Fruit fly (Drosophila melanogaster) whole organism, wandering third instar larva: ENCODE results near the gene Pmvk.

ENCODE experiments used
- Abd-B ChIP-seq: fragments of >200 bp; optimal IDR thresholded peaks from 2 replicates; lab custom pipeline; 2017; ENCODE audit warnings: missing biosample characterization, missing genetic modification characterization
- CG32264 ChIP-seq: fragments of 200-800 bp; sonication (Bioruptor generic); optimal IDR thresholded peaks from 2 replicates; lab custom pipeline; 2016; ENCODE audit warnings: missing biosample characterization, missing genetic modification characterization
- CG9705 ChIP-seq: fragments of 200-800 bp; sonication (Bioruptor generic); optimal IDR thresholded peaks from 2 replicates; lab custom pipeline; 2018; ENCODE audit warnings: missing biosample characterization, mild to moderate bottlenecking, missing genetic modification characterization
- CrebA ChIP-seq: fragments of 200-800 bp; sonication (Bioruptor generic); optimal IDR thresholded peaks from 2 replicates; lab custom pipeline; 2016; ENCODE audit warnings: missing biosample characterization, mild to moderate bottlenecking, missing genetic modification characterization, borderline replicate concordance
- Dfd ChIP-seq: fragments of >200 bp; optimal IDR thresholded peaks from 2 replicates; lab custom pipeline; 2017; ENCODE audit warnings: missing biosample characterization, missing genetic modification characterization
- Dif ChIP-seq: fragments of 200-275, 200-300 bp; sonication (Bioruptor generic); optimal IDR thresholded peaks from 2 replicates; lab custom pipeline; 2018; ENCODE audit warnings: missing biosample characterization, missing genetic modification characterization; ENCODE audit not compliant: partially characterized antibody
- GATAd ChIP-seq: sonication (Bioruptor generic); optimal IDR thresholded peaks from 2 replicates; lab custom pipeline; 2016; ENCODE audit warnings: missing biosample characterization, missing genetic modification characterization
- HLH106 ChIP-seq: fragments of 200-800 bp; optimal IDR thresholded peaks from 3 replicates; lab custom pipeline; 2019; ENCODE audit warnings: missing biosample characterization, mild to moderate bottlenecking, missing genetic modification characterization, moderate library complexity
- Hnf4 ChIP-seq: fragments of 200-800 bp; sonication (Bioruptor generic); optimal IDR thresholded peaks from 2 replicates; lab custom pipeline; 2016; ENCODE audit warnings: missing biosample characterization, mild to moderate bottlenecking, missing genetic modification characterization
- Hr78 ChIP-seq: fragments of >200 bp; optimal IDR thresholded peaks from 2 replicates; lab custom pipeline; 2017; ENCODE audit warnings: missing biosample characterization, missing genetic modification characterization
- Hr83 ChIP-seq: fragments of 200-300 bp; sonication (Bioruptor generic); optimal IDR thresholded peaks from 2 replicates; lab custom pipeline; 2016; ENCODE audit warnings: missing biosample characterization, mild to moderate bottlenecking, missing genetic modification characterization, moderate library complexity; ENCODE audit not compliant: poor library complexity, severe bottlenecking
- Jra ChIP-seq: sonication (Bioruptor generic); optimal IDR thresholded peaks from 2 replicates; lab custom pipeline; 2016; ENCODE audit warnings: missing biosample characterization, missing genetic modification characterization
- Mio ChIP-seq: sonication (Bioruptor generic); optimal IDR thresholded peaks from 2 replicates; lab custom pipeline; 2016; ENCODE audit warnings: missing biosample characterization, missing genetic modification characterization
- Myc ChIP-seq: fragments of >200 bp; optimal IDR thresholded peaks from 2 replicates; lab custom pipeline; 2017
- N ChIP-seq: fragments of >200 bp; optimal IDR thresholded peaks from 2 replicates; lab custom pipeline; 2018; ENCODE audit warnings: missing biosample characterization, missing external identifiers, missing genetic modification characterization
- OdsH ChIP-seq: fragments of 200-800 bp; sonication (Bioruptor generic); optimal IDR thresholded peaks from 2 replicates; lab custom pipeline; 2016; ENCODE audit warnings: missing biosample characterization, mild to moderate bottlenecking, missing genetic modification characterization
- Rel ChIP-seq, 2 experiments: fragments of 200-800 bp; sonication (Bioruptor generic) in 1 of 2; optimal IDR thresholded peaks; 2 replicates in 1 of 2; 3 replicates in 1 of 2; lab custom pipeline; 2016 to 2019; ENCODE audit warnings: mild to moderate bottlenecking in 2 of 2, missing biosample characterization in 2 of 2, missing genetic modification characterization in 2 of 2, moderate library complexity in 1 of 2
- Sp1 ChIP-seq: fragments of 200-800 bp; sonication (Bioruptor generic); optimal IDR thresholded peaks from 3 replicates; lab custom pipeline; 2019; ENCODE audit warnings: missing biosample characterization, mild to moderate bottlenecking, missing genetic modification characterization, moderate library complexity
- Vsx2 ChIP-seq: fragments of 200-300, 225-300 bp; sonication (Bioruptor generic); optimal IDR thresholded peaks from 2 replicates; lab custom pipeline; 2018; ENCODE audit warnings: missing biosample characterization, missing genetic modification characterization; ENCODE audit not compliant: partially characterized antibody
- br ChIP-seq: fragments of 200-800 bp; sonication (Bioruptor generic); optimal IDR thresholded peaks from 2 replicates; lab custom pipeline; 2016; ENCODE audit warnings: missing biosample characterization, missing genetic modification characterization
- brk ChIP-seq: fragments of 200-800 bp; sonication (Bioruptor generic); optimal IDR thresholded peaks from 2 replicates; lab custom pipeline; 2016; ENCODE audit warnings: missing biosample characterization, mild to moderate bottlenecking, missing genetic modification characterization
- dl ChIP-seq, 2 experiments: fragments of 175-275, 200-275 bp in 1 of 2; fragments of 200-275 bp in 1 of 2; sonication (Bioruptor generic); optimal IDR thresholded peaks; lab custom pipeline; 2018; ENCODE audit warnings: mild to moderate bottlenecking in 2 of 2, missing biosample characterization in 2 of 2, missing genetic modification characterization in 2 of 2, moderate library complexity in 2 of 2; ENCODE audit not compliant: partially characterized antibody in 2 of 2, insufficient read depth in 1 of 2
- dmrt93B ChIP-seq: fragments of 200-800 bp; sonication (Bioruptor generic); optimal IDR thresholded peaks from 2 replicates; lab custom pipeline; 2018; ENCODE audit warnings: missing biosample characterization, mild to moderate bottlenecking, missing genetic modification characterization
- dsf ChIP-seq: sonication (Bioruptor generic); optimal IDR thresholded peaks from 2 replicates; lab custom pipeline; 2016; ENCODE audit warnings: missing biosample characterization, missing genetic modification characterization, borderline replicate concordance
- ey ChIP-seq: fragments of 200-800 bp; sonication (Bioruptor generic); optimal IDR thresholded peaks from 2 replicates; lab custom pipeline; 2016; ENCODE audit warnings: missing biosample characterization, missing genetic modification characterization
- foxo ChIP-seq, 2 experiments: fragments of 200-800 bp; sonication (Bioruptor generic); optimal IDR thresholded peaks; 2 replicates in 1 of 2; 3 replicates in 1 of 2; lab custom pipeline; 2016 to 2017; ENCODE audit warnings: missing biosample characterization in 2 of 2, missing genetic modification characterization in 2 of 2
- fru ChIP-seq: fragments of 200-800 bp; sonication (Bioruptor generic); optimal IDR thresholded peaks from 3 replicates; lab custom pipeline; 2016; ENCODE audit warnings: missing biosample characterization, mild to moderate bottlenecking, missing genetic modification characterization
- h ChIP-seq: fragments of 200-800 bp; sonication (Bioruptor generic); optimal IDR thresholded peaks from 3 replicates; lab custom pipeline; 2016; ENCODE audit warnings: missing biosample characterization, mild to moderate bottlenecking, missing genetic modification characterization
- jim ChIP-seq: fragments of 175-275, 200-325 bp; sonication (Bioruptor generic); optimal IDR thresholded peaks from 2 replicates; lab custom pipeline; 2016; ENCODE audit warnings: missing biosample characterization, mild to moderate bottlenecking, missing genetic modification characterization
- lola ChIP-seq: fragments of >200 bp; optimal IDR thresholded peaks from 2 replicates; lab custom pipeline; 2017; ENCODE audit warnings: missing biosample characterization, missing genetic modification characterization
- pan ChIP-seq: fragments of >200 bp; optimal IDR thresholded peaks from 2 replicates; lab custom pipeline; 2017
- psq ChIP-seq: fragments of 200-800 bp; sonication (Bioruptor generic); optimal IDR thresholded peaks from 3 replicates; lab custom pipeline; 2017; ENCODE audit warnings: missing biosample characterization, mild to moderate bottlenecking, missing genetic modification characterization, moderate library complexity
- rgr ChIP-seq: fragments of 200-800 bp; sonication (Bioruptor generic); optimal IDR thresholded peaks from 3 replicates; lab custom pipeline; 2016; ENCODE audit warnings: missing biosample characterization, mild to moderate bottlenecking, missing genetic modification characterization
- sage ChIP-seq: fragments of 200-800 bp; sonication (Bioruptor generic); optimal IDR thresholded peaks from 2 replicates; lab custom pipeline; 2016; ENCODE audit warnings: missing biosample characterization, mild to moderate bottlenecking, missing genetic modification characterization
- sv ChIP-seq: fragments of 200-800 bp; sonication (Bioruptor generic); optimal IDR thresholded peaks from 3 replicates; lab custom pipeline; 2016; ENCODE audit warnings: missing biosample characterization, missing genetic modification characterization
- tai ChIP-seq: sonication (Bioruptor generic); optimal IDR thresholded peaks from 2 replicates; lab custom pipeline; 2016; ENCODE audit warnings: missing biosample characterization, missing genetic modification characterization
- woc ChIP-seq: sonication (Bioruptor generic); optimal IDR thresholded peaks from 2 replicates; lab custom pipeline; 2016; ENCODE audit warnings: missing biosample characterization, mild to moderate bottlenecking, missing genetic modification characterization

The Pmvk gene

dm6 chr2L:19587334-19587659 is 7.1 kb upstream of the Pmvk start:
- TF ChIP-seq N (GFP tag; lab: Kevin White, UChicago) (peak; percentile 66), Vsx2 (no peak)
- TF ChIP-seq, all 38 proteins: peak for 1

dm6 chr2L:19586436-19587333 is 6.5 kb upstream of the Pmvk start, which contains the start of gene Lar:
Gene Lar (plus strand): TSS chr2L:19586623.
- TF ChIP-seq h (GFP tag; lab: Kevin White, UChicago): peak; percentile 61
- no peak for TF ChIP-seq Myc
- TF ChIP-seq Dfd (GFP tag; lab: Kevin White, UChicago): no peak
- TF ChIP-seq CG32264 (GFP tag; lab: Kevin White, UChicago): no peak
- TF ChIP-seq br (GFP tag; lab: Kevin White, UChicago): peak; percentile 65
- TF ChIP-seq fru (GFP tag; lab: Kevin White, UChicago): peak; percentile 61
- no peak for TF ChIP-seq Vsx2
- peak; percentile 59 for TF ChIP-seq HLH106 (tag; lab: Kevin White, UChicago)
- no peak for TF ChIP-seq tai
- peak; percentile 55 for TF ChIP-seq Sp1
- TF ChIP-seq CrebA (GFP tag; lab: Kevin White, UChicago): no peak
- TF ChIP-seq woc (GFP tag; lab: Kevin White, UChicago): peak; percentile 63
- TF ChIP-seq Hr83 (GFP tag; lab: Kevin White, UChicago): peak; percentile 72
- no peak for TF ChIP-seq jim (GFP tag; lab: Kevin White, UChicago)
- TF ChIP-seq GATAd (GFP tag; lab: Kevin White, UChicago): no peak
- no peak for TF ChIP-seq N (GFP tag; lab: Kevin White, UChicago)
- TF ChIP-seq foxo (GFP tag; optimal IDR thresholded peaks at IDR 0.05; lab: Kevin White, UChicago): peak in 1 of 2 experiments; percentile 70
- TF ChIP-seq Rel (GFP tag; optimal IDR thresholded peaks at IDR 0.05; lab: Kevin White, UChicago): no peak
- peak; percentile 47 for TF ChIP-seq Rel (tag; optimal IDR thresholded peaks at IDR 0.05; lab: Kevin White, UChicago)
- TF ChIP-seq OdsH (GFP tag; lab: Kevin White, UChicago): peak; percentile 41
- TF ChIP-seq ey: peak; percentile 55
- no peak for TF ChIP-seq CG9705
- no peak for TF ChIP-seq dl (GFP tag; optimal IDR thresholded peaks at IDR 0.05; lab: Kevin White, UChicago; ENCODE audit: insufficient read depth in 1 of 2, partially characterized antibody in 2 of 2)
- peak; percentile 70 for TF ChIP-seq rgr (GFP tag; lab: Kevin White, UChicago)
- TF ChIP-seq Abd-B (GFP tag; lab: Kevin White, UChicago): no peak
- TF ChIP-seq sv (GFP tag; lab: Kevin White, UChicago): peak; percentile 72
- no peak for TF ChIP-seq Jra (GFP tag; lab: Kevin White, UChicago)
- no peak for TF ChIP-seq dsf (GFP tag; lab: Kevin White, UChicago)
- TF ChIP-seq pan (lab: Kevin White, UChicago): no peak
- peak; percentile 43 for TF ChIP-seq psq (GFP tag; lab: Kevin White, UChicago)
- TF ChIP-seq, all 38 proteins: peak for 14

dm6 chr2L:19583926-19584392 is 3.8 kb upstream of the Pmvk start, which contains the start of the genes PCNA2 and CG10366:
Gene PCNA2 (minus strand): TSS chr2L:19583990.
Gene CG10366 (plus strand): TSS chr2L:19584235.
- TF ChIP-seq GATAd (GFP tag; lab: Kevin White, UChicago): no peak
- TF ChIP-seq Vsx2: no peak
- peak; percentile 13 for TF ChIP-seq woc (GFP tag; lab: Kevin White, UChicago)
- no peak for TF ChIP-seq dmrt93B (GFP tag; lab: Kevin White, UChicago)
- TF ChIP-seq Dfd (GFP tag; lab: Kevin White, UChicago): no peak
- TF ChIP-seq dl (GFP tag; optimal IDR thresholded peaks at IDR 0.05; lab: Kevin White, UChicago; ENCODE audit: insufficient read depth in 1 of 2, partially characterized antibody in 2 of 2): no peak
- peak; percentile 35 for TF ChIP-seq jim (GFP tag; lab: Kevin White, UChicago)
- TF ChIP-seq CrebA (GFP tag; lab: Kevin White, UChicago): no peak
- TF ChIP-seq sv (GFP tag; lab: Kevin White, UChicago): peak; percentile 46
- peak; percentile 49 for TF ChIP-seq Jra (GFP tag; lab: Kevin White, UChicago)
- peak; percentile 80 for TF ChIP-seq ey
- peak in 1 of 2 experiments; percentile 84 for TF ChIP-seq foxo (GFP tag; optimal IDR thresholded peaks at IDR 0.05; lab: Kevin White, UChicago)
- peak; percentile 68 for TF ChIP-seq br (GFP tag; lab: Kevin White, UChicago)
- TF ChIP-seq fru (GFP tag; lab: Kevin White, UChicago): peak; percentile 64
- no peak for TF ChIP-seq tai
- no peak for TF ChIP-seq brk
- peak; percentile 63 for TF ChIP-seq Myc
- peak; percentile 76 for TF ChIP-seq h (GFP tag; lab: Kevin White, UChicago)
- no peak for TF ChIP-seq lola (GFP tag; lab: Kevin White, UChicago)
- peak; percentile 79 for TF ChIP-seq HLH106 (tag; lab: Kevin White, UChicago)
- no peak for TF ChIP-seq Hnf4 (GFP tag; lab: Kevin White, UChicago)
- peak; percentile 47 for TF ChIP-seq psq (GFP tag; lab: Kevin White, UChicago)
- no peak for TF ChIP-seq pan (lab: Kevin White, UChicago)
- TF ChIP-seq OdsH (GFP tag; lab: Kevin White, UChicago): peak; percentile 69
- no peak for TF ChIP-seq Hr83 (GFP tag; lab: Kevin White, UChicago)
- TF ChIP-seq CG32264 (GFP tag; lab: Kevin White, UChicago): no peak
- no peak for TF ChIP-seq Abd-B (GFP tag; lab: Kevin White, UChicago)
- TF ChIP-seq Hr78 (GFP tag; lab: Kevin White, UChicago): no peak
- no peak for TF ChIP-seq Dif (GFP tag; lab: Kevin White, UChicago)
- TF ChIP-seq sage (GFP tag; lab: Kevin White, UChicago): no peak
- no peak for TF ChIP-seq N (GFP tag; lab: Kevin White, UChicago)
- TF ChIP-seq rgr (GFP tag; lab: Kevin White, UChicago): peak; percentile 78
- TF ChIP-seq CG9705: peak; percentile 72
- no peak for TF ChIP-seq Rel (GFP tag; optimal IDR thresholded peaks at IDR 0.05; lab: Kevin White, UChicago)
- TF ChIP-seq Rel (tag; optimal IDR thresholded peaks at IDR 0.05; lab: Kevin White, UChicago): peak; percentile 73
- peak; percentile 66 for TF ChIP-seq Sp1
- no peak for TF ChIP-seq Mio
- TF ChIP-seq dsf (GFP tag; lab: Kevin White, UChicago): no peak
